Worm (Caenorhabditis elegans) whole organism, L2 larva: ENCODE results near the gene emc-2.

Source experiments
- aly-2 ChIP-seq: fragments of 150-350 bp; optimal IDR thresholded peaks from 2 replicates; lab custom pipeline; 2014; ENCODE audit warnings: missing biosample characterization, missing genetic modification characterization
- ceh-82 ChIP-seq: fragments of 150-350 bp; optimal IDR thresholded peaks from 2 replicates; lab custom pipeline; 2014; ENCODE audit warnings: missing biosample characterization, missing genetic modification characterization
- crh-2 ChIP-seq: sonication (generic microtip); optimal IDR thresholded peaks from 2 replicates; lab custom pipeline; 2017; ENCODE audit warnings: missing biosample characterization, missing genetic modification characterization
- elt-1 ChIP-seq: fragments of 150-350 bp; optimal IDR thresholded peaks from 2 replicates; lab custom pipeline; 2014; ENCODE audit warnings: missing biosample characterization, missing genetic modification characterization
- lin-13 ChIP-seq: fragments of 150-350 bp; optimal IDR thresholded peaks from 2 replicates; lab custom pipeline; 2014; ENCODE audit warnings: missing biosample characterization, missing genetic modification reagents, missing genetic modification characterization
- lsy-2 ChIP-seq, 2 experiments: fragments of 150-350 bp in 1 of 2; sonication (generic microtip) in 1 of 2; optimal IDR thresholded peaks; 2 replicates each; lab custom pipeline; 2014 to 2017; ENCODE audit warnings: missing biosample characterization in 2 of 2, missing genetic modification characterization in 2 of 2
- mdl-1 ChIP-seq, 2 experiments: fragments of 150-350 bp in 1 of 2; sonication (generic microtip) in 1 of 2; optimal IDR thresholded peaks; 2 replicates each; lab custom pipeline; 2017; ENCODE audit warnings: missing biosample characterization in 2 of 2, missing genetic modification characterization in 2 of 2
- nhr-10 ChIP-seq: sonication (generic microtip); optimal IDR thresholded peaks from 2 replicates; lab custom pipeline; 2017; ENCODE audit warnings: missing biosample characterization, missing genetic modification characterization
- nhr-11 ChIP-seq: fragments of 150-350 bp; optimal IDR thresholded peaks from 2 replicates; lab custom pipeline; 2014; ENCODE audit warnings: missing biosample characterization, missing genetic modification characterization
- nhr-12 ChIP-seq: fragments of 150-350 bp; optimal IDR thresholded peaks from 2 replicates; lab custom pipeline; 2014; ENCODE audit warnings: missing biosample characterization, missing genetic modification characterization
- nhr-23 ChIP-seq: fragments of 150-350 bp; optimal IDR thresholded peaks from 2 replicates; lab custom pipeline; 2014; ENCODE audit warnings: missing biosample characterization, missing genetic modification reagents, missing genetic modification characterization
- nhr-77 ChIP-seq: fragments of 150-350 bp; optimal IDR thresholded peaks from 2 replicates; lab custom pipeline; 2014; ENCODE audit warnings: missing biosample characterization, missing genetic modification characterization
- snpc-4 ChIP-seq: fragments of 150-350 bp; optimal IDR thresholded peaks from 2 replicates; lab custom pipeline; 2014; ENCODE audit warnings: missing biosample characterization, missing genetic modification characterization
- zag-1 ChIP-seq: fragments of 150-350 bp; optimal IDR thresholded peaks from 2 replicates; lab custom pipeline; 2014; ENCODE audit warnings: missing biosample characterization, missing genetic modification characterization

DNA sequence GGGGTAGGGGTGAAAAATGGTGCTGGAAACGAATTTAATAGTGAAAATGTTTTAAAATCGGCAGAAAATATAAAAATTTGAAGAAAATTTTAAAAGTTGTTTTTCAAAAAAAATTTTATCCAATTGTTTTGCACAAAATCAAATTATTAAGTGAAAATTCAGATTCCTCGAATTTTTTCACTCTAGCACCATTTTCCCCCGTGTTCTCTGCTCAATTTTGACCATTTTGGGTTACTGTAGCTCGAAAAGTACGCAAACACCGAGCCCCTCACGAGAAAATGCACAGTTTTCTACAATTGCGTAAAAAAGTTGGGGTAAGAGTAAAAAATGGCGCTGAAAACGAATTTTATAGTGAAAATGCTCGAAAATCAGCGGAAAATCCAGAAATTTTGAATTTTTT is 24.0 kb upstream of the emc-2 start:
- TF ChIP-seq ceh-82 (tag; lab: Kevin White, UChicago) (no peak), snpc-4 (tag; lab: Kevin White, UChicago) (no peak), nhr-23 (tag; lab: Kevin White, UChicago) (no peak), aly-2 (tag; lab: Kevin White, UChicago) (no peak), lsy-2 (tag; optimal IDR thresholded peaks at IDR 0.05; lab: Kevin White, UChicago) (no peak), lin-13 (GFP tag; lab: Kevin White, UChicago) (no peak), mdl-1 (tag; optimal IDR thresholded peaks at IDR 0.05; lab: Kevin White, UChicago) (no peak), nhr-10 (tag; lab: Kevin White, UChicago) (no peak), nhr-77 (no peak), nhr-12 (no peak), nhr-11 (tag; lab: Kevin White, UChicago) (no peak), crh-2 (tag; lab: Kevin White, UChicago) (no peak), elt-1 (no peak), zag-1 (tag; lab: Kevin White, UChicago) (no peak)
